Worm (Caenorhabditis elegans) whole organism, L2 larva: Measurements from ENCODE around the gene B0280.11.

Source experiments
- C34F6.9 ChIP-seq: fragments of 150-350 bp; optimal IDR thresholded peaks from 2 replicates; lab custom pipeline; 2014; ENCODE audit warnings: missing biosample characterization, missing genetic modification characterization
- F13H6.1 ChIP-seq: sonication (generic microtip); optimal IDR thresholded peaks from 2 replicates; lab custom pipeline; 2016; ENCODE audit warnings: missing genetic modification characterization, missing compliant biosample characterization
- R02D3.7 ChIP-seq: fragments of 150-350 bp; optimal IDR thresholded peaks from 2 replicates; lab custom pipeline; 2014; ENCODE audit warnings: missing biosample characterization, missing genetic modification characterization
- Y55F3AM.14 ChIP-seq: fragments of 200-800 bp; sonication (Bioruptor generic); optimal IDR thresholded peaks from 2 replicates; lab custom pipeline; 2018; ENCODE audit warnings: mild to moderate bottlenecking, missing genetic modification characterization, missing compliant biosample characterization
- ZK546.5 ChIP-seq: sonication (generic microtip); optimal IDR thresholded peaks from 2 replicates; lab custom pipeline; 2017; ENCODE audit warnings: missing biosample characterization, missing genetic modification characterization
- alr-1 ChIP-seq: fragments of 150-350 bp; optimal IDR thresholded peaks from 2 replicates; lab custom pipeline; 2014; ENCODE audit warnings: missing biosample characterization, missing genetic modification characterization
- aly-2 ChIP-seq: fragments of 150-350 bp; optimal IDR thresholded peaks from 2 replicates; lab custom pipeline; 2014; ENCODE audit warnings: missing biosample characterization, missing genetic modification characterization
- ama-1 ChIP-seq: fragments of 150-350 bp; optimal IDR thresholded peaks from 2 replicates; lab custom pipeline; 2018; ENCODE audit warnings: inconsistent platforms
- blmp-1 ChIP-seq: sonication (generic microtip); optimal IDR thresholded peaks from 2 replicates; lab custom pipeline; 2017; ENCODE audit warnings: missing genetic modification characterization, mild to moderate bottlenecking, missing compliant biosample characterization, antibody characterized with exemption, moderate library complexity; ENCODE audit not compliant: insufficient read depth
- ceh-16 ChIP-seq: fragments of 150-350 bp; optimal IDR thresholded peaks from 2 replicates; lab custom pipeline; 2014; ENCODE audit warnings: missing biosample characterization, missing genetic modification characterization
- crh-2 ChIP-seq: sonication (generic microtip); optimal IDR thresholded peaks from 2 replicates; lab custom pipeline; 2017; ENCODE audit warnings: missing biosample characterization, missing genetic modification characterization
- dmd-4 ChIP-seq: sonication (generic microtip); optimal IDR thresholded peaks from 2 replicates; lab custom pipeline; 2017; ENCODE audit warnings: missing biosample characterization, missing genetic modification characterization
- egl-27 ChIP-seq: sonication (generic microtip); optimal IDR thresholded peaks from 3 replicates; lab custom pipeline; 2017; ENCODE audit warnings: missing biosample characterization, missing genetic modification reagents, missing genetic modification characterization
- elt-1 ChIP-seq: fragments of 150-350 bp; optimal IDR thresholded peaks from 2 replicates; lab custom pipeline; 2014; ENCODE audit warnings: missing biosample characterization, missing genetic modification characterization
- elt-3 ChIP-seq: sonication (generic microtip); optimal IDR thresholded peaks from 2 replicates; lab custom pipeline; 2017; ENCODE audit warnings: missing biosample characterization, missing genetic modification characterization
- fos-1 ChIP-seq: fragments of 150-350 bp; optimal IDR thresholded peaks from 2 replicates; lab custom pipeline; 2014; ENCODE audit warnings: missing biosample characterization, missing genetic modification characterization
- gmeb-1 ChIP-seq: fragments of 150-350 bp; optimal IDR thresholded peaks from 2 replicates; lab custom pipeline; 2014; ENCODE audit warnings: missing biosample characterization, missing genetic modification characterization
- lin-11 ChIP-seq: fragments of 150-350 bp; sonication (generic microtip); optimal IDR thresholded peaks from 2 replicates; lab custom pipeline; 2014; ENCODE audit warnings: missing biosample characterization, missing genetic modification characterization, inconsistent platforms, mixed read lengths
- lin-13 ChIP-seq: fragments of 150-350 bp; optimal IDR thresholded peaks from 2 replicates; lab custom pipeline; 2014; ENCODE audit warnings: missing biosample characterization, missing genetic modification reagents, missing genetic modification characterization
- lin-39 ChIP-seq: fragments of 150-350 bp; optimal IDR thresholded peaks from 2 replicates; lab custom pipeline; 2014; ENCODE audit warnings: missing biosample characterization, missing genetic modification reagents, missing genetic modification characterization
- lsy-2 ChIP-seq, 2 experiments: fragments of 150-350 bp in 1 of 2; sonication (generic microtip) in 1 of 2; optimal IDR thresholded peaks; 2 replicates each; lab custom pipeline; 2014 to 2017; ENCODE audit warnings: missing biosample characterization in 2 of 2, missing genetic modification characterization in 2 of 2
- mab-5 ChIP-seq: fragments of 150-350 bp; optimal IDR thresholded peaks from 2 replicates; lab custom pipeline; 2014; ENCODE audit warnings: missing biosample characterization, missing genetic modification characterization
- mbf-1 ChIP-seq: sonication (generic microtip); optimal IDR thresholded peaks from 2 replicates; lab custom pipeline; 2017; ENCODE audit warnings: missing biosample characterization, missing genetic modification characterization
- mdl-1 ChIP-seq, 2 experiments: fragments of 150-350 bp in 1 of 2; sonication (generic microtip) in 1 of 2; optimal IDR thresholded peaks; 2 replicates each; lab custom pipeline; 2017; ENCODE audit warnings: missing biosample characterization in 2 of 2, missing genetic modification characterization in 2 of 2
- nhr-10 ChIP-seq: sonication (generic microtip); optimal IDR thresholded peaks from 2 replicates; lab custom pipeline; 2017; ENCODE audit warnings: missing biosample characterization, missing genetic modification characterization
- nhr-11 ChIP-seq: fragments of 150-350 bp; optimal IDR thresholded peaks from 2 replicates; lab custom pipeline; 2014; ENCODE audit warnings: missing biosample characterization, missing genetic modification characterization
- nhr-12 ChIP-seq: fragments of 150-350 bp; optimal IDR thresholded peaks from 2 replicates; lab custom pipeline; 2014; ENCODE audit warnings: missing biosample characterization, missing genetic modification characterization
- nhr-129 ChIP-seq: fragments of 150-350 bp; optimal IDR thresholded peaks from 2 replicates; lab custom pipeline; 2014; ENCODE audit warnings: missing biosample characterization, missing genetic modification characterization
- nhr-21 ChIP-seq: fragments of 150-350 bp; optimal IDR thresholded peaks from 2 replicates; lab custom pipeline; 2014; ENCODE audit warnings: missing biosample characterization, missing genetic modification characterization
- nhr-23 ChIP-seq: fragments of 150-350 bp; optimal IDR thresholded peaks from 2 replicates; lab custom pipeline; 2014; ENCODE audit warnings: missing biosample characterization, missing genetic modification reagents, missing genetic modification characterization
- nhr-237 ChIP-seq: fragments of 150-350 bp; optimal IDR thresholded peaks from 2 replicates; lab custom pipeline; 2014; ENCODE audit warnings: missing biosample characterization, missing genetic modification characterization
- nhr-25 ChIP-seq: fragments of 150-350 bp; sonication (generic microtip); optimal IDR thresholded peaks from 3 replicates; lab custom pipeline; 2014; ENCODE audit warnings: missing biosample characterization, missing genetic modification characterization
- nhr-77 ChIP-seq: fragments of 150-350 bp; optimal IDR thresholded peaks from 2 replicates; lab custom pipeline; 2014; ENCODE audit warnings: missing biosample characterization, missing genetic modification characterization
- peb-1 ChIP-seq: fragments of 150-350 bp; optimal IDR thresholded peaks from 2 replicates; lab custom pipeline; 2014; ENCODE audit warnings: missing biosample characterization, missing genetic modification characterization
- sem-4 ChIP-seq: fragments of 150-350 bp; optimal IDR thresholded peaks from 2 replicates; lab custom pipeline; 2014; ENCODE audit warnings: missing biosample characterization, missing genetic modification reagents, missing genetic modification characterization
- skn-1 ChIP-seq: sonication (generic microtip); optimal IDR thresholded peaks from 2 replicates; lab custom pipeline; 2017; ENCODE audit warnings: missing biosample characterization, missing genetic modification characterization
- sma-3 ChIP-seq: sonication (generic microtip); optimal IDR thresholded peaks from 2 replicates; lab custom pipeline; 2016; ENCODE audit warnings: missing genetic modification reagents, missing genetic modification characterization, missing compliant biosample characterization
- sma-9 ChIP-seq, 2 experiments: fragments of 150-350 bp in 1 of 2; sonication (generic microtip) in 1 of 2; optimal IDR thresholded peaks; 2 replicates each; lab custom pipeline; 2014 to 2016; ENCODE audit warnings: missing genetic modification characterization in 2 of 2, mild to moderate bottlenecking in 1 of 2, missing biosample characterization in 1 of 2, missing compliant biosample characterization in 1 of 2, missing genetic modification reagents in 1 of 2, moderate library complexity in 1 of 2
- snpc-4 ChIP-seq: fragments of 150-350 bp; optimal IDR thresholded peaks from 2 replicates; lab custom pipeline; 2014; ENCODE audit warnings: missing biosample characterization, missing genetic modification characterization
- unc-39 ChIP-seq: fragments of 150-350 bp; optimal IDR thresholded peaks from 2 replicates; lab custom pipeline; 2014; ENCODE audit warnings: missing biosample characterization, missing genetic modification characterization
- unc-55 ChIP-seq: fragments of 150-350 bp; sonication (generic microtip); optimal IDR thresholded peaks from 3 replicates; lab custom pipeline; 2014; ENCODE audit warnings: missing biosample characterization, missing genetic modification reagents, missing genetic modification characterization
- unc-62 ChIP-seq: fragments of 150-350 bp; optimal IDR thresholded peaks from 2 replicates; lab custom pipeline; 2014; ENCODE audit warnings: missing biosample characterization, missing genetic modification reagents, missing genetic modification characterization
- zag-1 ChIP-seq: fragments of 150-350 bp; optimal IDR thresholded peaks from 2 replicates; lab custom pipeline; 2014; ENCODE audit warnings: missing biosample characterization, missing genetic modification characterization
- ztf-1 ChIP-seq: fragments of 200-800 bp; sonication (Bioruptor generic); conservative IDR thresholded peaks from 2 replicates; pipeline ENCODE4 v1.3.6; 2022; ENCODE audit warnings: missing genetic modification characterization, missing compliant biosample characterization
- ztf-11 ChIP-seq: sonication (generic microtip); optimal IDR thresholded peaks from 2 replicates; lab custom pipeline; 2017; ENCODE audit warnings: missing biosample characterization, missing genetic modification characterization
- ztf-4 ChIP-seq: fragments of 150-350 bp; optimal IDR thresholded peaks from 2 replicates; lab custom pipeline; 2014; ENCODE audit warnings: missing biosample characterization, missing genetic modification characterization

The B0280.11 gene

ce11 chrIII:7155631-7156030, 17.6 kb upstream of the B0280.11 start (continued):
- TF ChIP-seq sma-3 (GFP tag; lab: Kevin White, UChicago) (peak; percentile 88), fos-1 (peak; percentile 78), unc-55 (GFP tag; lab: Kevin White, UChicago) (peak; percentile 89), lin-39 (peak; percentile 35), C34F6.9 (tag; lab: Kevin White, UChicago) (peak; percentile 97), blmp-1 (tag; lab: Kevin White, UChicago) (peak; percentile 49), snpc-4 (tag; lab: Kevin White, UChicago) (peak; percentile 76), nhr-10 (peak; percentile 75), lin-13 (GFP tag; lab: Kevin White, UChicago) (peak; percentile 90), nhr-25 (peak; percentile 92), nhr-12 (tag; lab: Kevin White, UChicago) (no peak), peb-1 (tag; lab: Kevin White, UChicago) (no peak), ama-1 (peak; percentile 79), elt-1 (tag; lab: Kevin White, UChicago) (no peak), R02D3.7 (tag; lab: Kevin White, UChicago) (no peak), unc-39 (tag; lab: Kevin White, UChicago) (no peak), crh-2 (tag; lab: Kevin White, UChicago) (peak; percentile 95), ztf-1 (no peak), nhr-23 (no peak), lsy-2 (tag; optimal IDR thresholded peaks at IDR 0.05; lab: Kevin White, UChicago) (peak; percentile 74 to 95), nhr-129 (peak; percentile 94), mbf-1 (no peak), F13H6.1 (tag; lab: Kevin White, UChicago) (peak; percentile 96)

ce11 chrIII:7154526-7154925, 16.4 kb upstream of the B0280.11 start:
- peak; percentile 50 for TF ChIP-seq crh-2 (tag; lab: Kevin White, UChicago)
- TF ChIP-seq nhr-25: no peak
- no peak for TF ChIP-seq ceh-16 (tag; lab: Kevin White, UChicago)
- TF ChIP-seq unc-55 (GFP tag; lab: Kevin White, UChicago): peak; percentile 28
- TF ChIP-seq sma-9 (GFP tag; optimal IDR thresholded peaks at IDR 0.05; lab: Kevin White, UChicago): peak; percentile 40
- no peak for TF ChIP-seq sma-9 (tag; optimal IDR thresholded peaks at IDR 0.05; lab: Kevin White, UChicago)
- peak; percentile 13 for TF ChIP-seq skn-1 (tag; lab: Kevin White, UChicago)

ce11 chrIII:7153747-7154238, 15.7 kb upstream of the B0280.11 start, which contains the start of gene ogt-1:
ogt-1 (minus strand) TSS chrIII:7153797.
- TF ChIP-seq ama-1 (peak; percentile 84), nhr-10 (no peak), nhr-23 (no peak), fos-1 (peak; percentile 79), ztf-11 (tag; lab: Kevin White, UChicago) (no peak), nhr-25 (peak; percentile 94), skn-1 (tag; lab: Kevin White, UChicago) (no peak), mdl-1 (tag; optimal IDR thresholded peaks at IDR 0.05; lab: Kevin White, UChicago) (peak; percentile 71 to 85), R02D3.7 (tag; lab: Kevin White, UChicago) (no peak), nhr-12 (tag; lab: Kevin White, UChicago) (no peak), sma-3 (GFP tag; lab: Kevin White, UChicago) (peak; percentile 86), crh-2 (tag; lab: Kevin White, UChicago) (peak; percentile 95), dmd-4 (tag; lab: Kevin White, UChicago) (no peak), elt-3 (tag; lab: Kevin White, UChicago) (no peak), elt-1 (tag; lab: Kevin White, UChicago) (no peak), ztf-4 (peak; percentile 93), lsy-2 (tag; optimal IDR thresholded peaks at IDR 0.05; lab: Kevin White, UChicago) (peak; percentile 56 to 93), F13H6.1 (tag; lab: Kevin White, UChicago) (peak; percentile 92), nhr-129 (peak; percentile 90), snpc-4 (tag; lab: Kevin White, UChicago) (peak; percentile 80), alr-1 (tag; lab: Kevin White, UChicago) (no peak), gmeb-1 (peak; percentile 81), nhr-77 (tag; lab: Kevin White, UChicago) (no peak), sem-4 (tag; lab: Kevin White, UChicago) (peak; percentile 88), mbf-1 (no peak), nhr-21 (peak; percentile 72), ztf-1 (no peak), ceh-16 (tag; lab: Kevin White, UChicago) (peak; percentile 67), aly-2 (tag; lab: Kevin White, UChicago) (no peak), C34F6.9 (tag; lab: Kevin White, UChicago) (peak; percentile 94), ZK546.5 (tag; lab: Kevin White, UChicago) (peak; percentile 48), egl-27 (peak; percentile 98), nhr-11 (tag; lab: Kevin White, UChicago) (no peak), unc-62 (GFP tag; lab: Kevin White, UChicago) (no peak), unc-39 (tag; lab: Kevin White, UChicago) (no peak), zag-1 (peak; percentile 58), unc-55 (GFP tag; lab: Kevin White, UChicago) (peak; percentile 96), Y55F3AM.14 (GFP tag; lab: Kevin White, UChicago) (peak; percentile 39), mab-5 (tag; lab: Kevin White, UChicago) (peak; percentile 64), nhr-237 (no peak), blmp-1 (tag; lab: Kevin White, UChicago) (peak; percentile 66), lin-13 (GFP tag; lab: Kevin White, UChicago) (peak; percentile 82), lin-11 (no peak)
